Worm (Caenorhabditis elegans) whole organism, late embryonic: ENCODE measurements around the gene srh-3.

Experiments
- ceh-34 ChIP-seq: sonication (generic microtip); optimal IDR thresholded peaks from 2 replicates; lab custom pipeline; 2016; ENCODE audit warnings: mild to moderate bottlenecking, missing genetic modification characterization, missing compliant biosample characterization
- eyg-1 ChIP-seq: sonication (generic microtip); optimal IDR thresholded peaks from 2 replicates; lab custom pipeline; 2016; ENCODE audit warnings: missing genotype, missing genetic modification characterization, missing compliant biosample characterization
- fkh-6 ChIP-seq: sonication (generic microtip); optimal IDR thresholded peaks from 2 replicates; lab custom pipeline; 2016; ENCODE audit warnings: missing genetic modification characterization, missing compliant biosample characterization
- lin-11 ChIP-seq: fragments of 200-800 bp; sonication (Bioruptor generic); optimal IDR thresholded peaks from 2 replicates; lab custom pipeline; 2018; ENCODE audit warnings: mild to moderate bottlenecking, missing genetic modification characterization, missing compliant biosample characterization
- mec-3 ChIP-seq: sonication (generic microtip); optimal IDR thresholded peaks from 2 replicates; lab custom pipeline; 2016; ENCODE audit warnings: borderline replicate concordance, missing genetic modification characterization, missing compliant biosample characterization
- nhr-11 ChIP-seq: fragments of 150-350 bp; optimal IDR thresholded peaks from 2 replicates; lab custom pipeline; 2014; ENCODE audit warnings: missing biosample characterization, missing genetic modification characterization
- odd-2 ChIP-seq: sonication (generic microtip); optimal IDR thresholded peaks from 2 replicates; lab custom pipeline; 2017; ENCODE audit warnings: antibody characterized with exemption, mild to moderate bottlenecking, missing genetic modification characterization, missing compliant biosample characterization
- pqm-1 ChIP-seq: sonication (generic microtip); optimal IDR thresholded peaks from 2 replicates; lab custom pipeline; 2016; ENCODE audit warnings: missing genetic modification characterization, missing compliant biosample characterization
- sox-4 ChIP-seq: sonication (generic microtip); optimal IDR thresholded peaks from 2 replicates; lab custom pipeline; 2017; ENCODE audit warnings: mild to moderate bottlenecking, missing genetic modification characterization, inconsistent platforms, missing compliant biosample characterization
- ttx-3 ChIP-seq: sonication (generic microtip); optimal IDR thresholded peaks from 2 replicates; lab custom pipeline; 2016; ENCODE audit warnings: missing genetic modification reagents, missing genetic modification characterization, missing compliant biosample characterization
- unc-55 ChIP-seq: sonication (generic microtip); optimal IDR thresholded peaks from 2 replicates; lab custom pipeline; 2017; ENCODE audit warnings: missing biosample characterization, missing genetic modification reagents, missing genetic modification characterization

DNA sequence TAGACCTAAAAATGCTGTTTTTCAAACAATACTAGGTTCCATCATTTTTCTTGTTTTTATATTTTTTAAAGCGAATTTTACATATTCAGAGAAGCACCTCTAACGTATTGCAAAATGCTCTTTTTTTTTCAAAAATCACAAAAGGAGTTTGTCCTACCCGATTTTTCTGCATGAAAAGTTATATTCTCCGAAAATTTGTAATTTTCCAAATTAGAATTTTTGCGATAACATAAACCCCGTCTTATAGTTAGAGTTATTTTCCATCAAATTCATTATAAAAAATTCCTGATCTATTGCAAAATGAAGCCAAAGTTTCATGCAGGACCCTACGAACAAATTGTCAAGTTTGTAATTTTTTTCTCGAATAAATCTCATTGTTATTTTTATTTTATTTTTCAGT lies 26.1 kb downstream of the srh-3 start, which contains the start of gene srw-99:
- TF ChIP-seq unc-55 (GFP tag; lab: Kevin White, UChicago), result no peak
- no peak for TF ChIP-seq ceh-34 (tag; lab: Kevin White, UChicago)
- no peak for TF ChIP-seq pqm-1
- no peak for TF ChIP-seq sox-4 (tag; lab: Kevin White, UChicago)
- no peak for TF ChIP-seq lin-11 (tag; lab: Kevin White, UChicago)
- TF ChIP-seq mec-3 (tag; lab: Kevin White, UChicago), result no peak
- no peak for TF ChIP-seq ttx-3 (tag; lab: Kevin White, UChicago)
- TF ChIP-seq nhr-11 (tag; lab: Kevin White, UChicago), result no peak
- no peak for TF ChIP-seq odd-2 (tag; lab: Kevin White, UChicago)
- no peak for TF ChIP-seq eyg-1 (tag; lab: Kevin White, UChicago)
- TF ChIP-seq fkh-6 (tag; lab: Kevin White, UChicago), result no peak
